Fruit fly (Drosophila melanogaster) whole organism, embryonic: ENCODE data around the gene Ccp84Ad.
A peak's percentile ranks its signal among the peaks of the same experiment; 100 is the strongest.

Experiments
- CG13296 ChIP-seq: fragments of 200-800 bp; sonication (Bioruptor generic); optimal IDR thresholded peaks from 3 replicates; lab custom pipeline; 2018; ENCODE audit warnings: missing biosample characterization, mild to moderate bottlenecking, missing genetic modification characterization
- CG43689 ChIP-seq: fragments of 200-800 bp; sonication (Bioruptor generic); IDR thresholded peaks from 2 replicates; pipeline ENCODE4 v1.3.6; 2022; ENCODE audit warnings: missing biosample characterization, missing genetic modification characterization
- HmgZ ChIP-seq: fragments of 200-800 bp; sonication (Bioruptor generic); optimal IDR thresholded peaks from 2 replicates; lab custom pipeline; 2018; ENCODE audit warnings: missing biosample characterization, mild to moderate bottlenecking, missing genetic modification characterization
- Lpt ChIP-seq: fragments of >200 bp; optimal IDR thresholded peaks from 2 replicates; lab custom pipeline; 2018; ENCODE audit warnings: missing biosample characterization, missing genetic modification characterization
- Usf ChIP-seq: fragments of 200-800 bp; sonication (Bioruptor generic); optimal IDR thresholded peaks from 2 replicates; lab custom pipeline; 2017; ENCODE audit warnings: missing genotype, missing biosample characterization, missing genetic modification characterization
- caup ChIP-seq: fragments of 200-800 bp; sonication (Bioruptor generic); optimal IDR thresholded peaks from 3 replicates; lab custom pipeline; 2017; ENCODE audit warnings: missing biosample characterization, mild to moderate bottlenecking, missing genetic modification characterization, moderate library complexity; ENCODE audit not compliant: severe bottlenecking
- corto ChIP-seq: fragments of 200-800 bp; sonication (Bioruptor generic); optimal IDR thresholded peaks from 2 replicates; lab custom pipeline; 2016; ENCODE audit warnings: missing biosample characterization, mild to moderate bottlenecking, missing genetic modification characterization, moderate library complexity
- lmd ChIP-seq: fragments of 200-800 bp; sonication (Bioruptor generic); IDR thresholded peaks from 2 replicates; pipeline ENCODE4 v1.3.6; 2022; ENCODE audit warnings: missing biosample characterization, missing genetic modification characterization
- pita ChIP-seq: fragments of 200-800 bp; sonication (Bioruptor generic); optimal IDR thresholded peaks from 2 replicates; lab custom pipeline; 2017; ENCODE audit warnings: missing biosample characterization, mild to moderate bottlenecking, missing genetic modification characterization
- psq ChIP-seq: fragments of 200-800 bp; sonication (Bioruptor generic); optimal IDR thresholded peaks from 2 replicates; lab custom pipeline; 2017; ENCODE audit warnings: missing biosample characterization, missing genetic modification characterization

- TF ChIP-seq HmgZ (tag; lab: Kevin White, UChicago), result no peak
- TF ChIP-seq pita, result no peak
- TF ChIP-seq psq (GFP tag; lab: Kevin White, UChicago), result no peak
- TF ChIP-seq CG13296 (GFP tag; lab: Kevin White, UChicago), result no peak
- no peak for TF ChIP-seq Lpt
- no peak for TF ChIP-seq caup
- TF ChIP-seq lmd (GFP tag; lab: Robert Waterston, UW), result no peak
- peak; percentile 36 for TF ChIP-seq Usf (GFP tag; lab: Kevin White, UChicago)
- TF ChIP-seq corto (GFP tag; lab: Kevin White, UChicago), result no peak
- TF ChIP-seq CG43689 (GFP tag; lab: Robert Waterston, UW), result no peak
Observed at dm6 chr3R:6665117-6665654, 27.3 kb upstream of the Ccp84Ad start.
